Worm (Caenorhabditis elegans) whole organism, L4 larva: ENCODE data around the gene grld-1.

Experiments used
- arid-1 ChIP-seq: fragments of 200-800 bp; sonication (Bioruptor generic); conservative IDR thresholded peaks from 2 replicates; pipeline ENCODE4 v1.3.6; 2022; ENCODE audit warnings: missing genetic modification reagents, missing genetic modification characterization, missing compliant biosample characterization
- ceh-82 ChIP-seq: sonication (generic microtip); optimal IDR thresholded peaks from 2 replicates; lab custom pipeline; 2017; ENCODE audit warnings: missing biosample characterization, missing genetic modification characterization
- nhr-10 ChIP-seq: fragments of 150-350 bp; optimal IDR thresholded peaks from 2 replicates; lab custom pipeline; 2014; ENCODE audit warnings: missing biosample characterization, missing genetic modification characterization
- nhr-237 ChIP-seq: sonication (generic microtip); optimal IDR thresholded peaks from 2 replicates; lab custom pipeline; 2017; ENCODE audit warnings: missing biosample characterization, missing genetic modification characterization
- nhr-25 ChIP-seq: sonication (generic microtip); optimal IDR thresholded peaks from 2 replicates; lab custom pipeline; 2017; ENCODE audit warnings: missing genetic modification characterization, mild to moderate bottlenecking, missing compliant biosample characterization, antibody characterized with exemption, moderate library complexity, borderline replicate concordance; ENCODE audit not compliant: insufficient read depth

DNA sequence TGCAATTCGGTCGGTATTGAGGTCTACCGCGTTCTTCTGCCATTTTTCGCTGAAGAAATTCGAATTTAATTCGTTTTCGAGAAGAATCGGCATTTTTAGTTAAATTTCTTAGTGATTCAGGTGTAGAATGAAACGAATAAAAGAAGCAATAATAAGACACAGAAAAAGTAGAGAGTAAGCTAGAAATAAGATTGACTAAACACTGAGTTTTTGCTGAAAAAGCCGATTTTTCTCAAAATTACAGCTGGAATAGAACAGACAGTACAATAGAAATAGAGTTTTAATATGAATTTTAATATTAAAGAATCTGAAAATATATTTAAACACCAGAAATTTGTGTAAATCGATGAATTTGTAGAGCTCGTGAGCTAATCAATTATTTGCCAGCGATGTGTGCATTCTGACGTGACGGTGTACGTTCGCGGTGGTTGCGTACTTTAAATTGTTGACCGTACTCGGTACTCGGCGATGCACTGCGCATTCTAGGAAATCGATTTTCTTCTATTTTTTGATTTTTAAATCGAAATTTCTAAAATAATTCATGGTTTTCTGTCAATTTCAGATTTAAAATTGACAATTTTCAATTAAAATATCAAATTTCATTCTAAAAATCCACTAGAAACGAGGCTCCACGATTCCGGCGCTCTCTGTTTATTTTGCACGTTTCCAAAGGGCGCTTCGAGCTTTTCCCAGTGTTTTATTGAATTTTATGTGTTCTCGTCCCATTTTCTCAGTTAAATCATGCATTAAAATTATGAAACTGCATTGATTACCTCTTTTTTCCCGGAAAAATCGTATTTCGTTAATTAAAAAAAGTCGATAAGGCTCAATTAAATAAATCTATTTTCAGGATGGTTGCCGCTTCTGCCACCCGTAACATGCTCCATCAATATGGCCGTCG, at the start of gene grld-1, which contains the start of gene cox-6C:
- TF ChIP-seq arid-1 (GFP tag; lab: Robert Waterston, UW) (no peak), ceh-82 (no peak), nhr-25 (no peak), nhr-10 (tag; lab: Kevin White, UChicago) (no peak), nhr-237 (tag; lab: Kevin White, UChicago) (no peak)
